Worm (Caenorhabditis elegans) whole organism, L4/young adult: ENCODE data around the gene pfd-2.

Source experiments
- W03F9.2 ChIP-seq: fragments of 150-350 bp; optimal IDR thresholded peaks from 2 replicates; lab custom pipeline; 2014; ENCODE audit warnings: missing biosample characterization, missing genetic modification characterization
- dao-5 ChIP-seq: sonication (generic microtip); optimal IDR thresholded peaks from 2 replicates; lab custom pipeline; 2016; ENCODE audit warnings: missing genotype, missing genetic modification characterization, moderate library complexity, missing compliant biosample characterization
- him-1 ChIP-seq: sonication (generic microtip); optimal IDR thresholded peaks from 2 replicates; lab custom pipeline; 2016; ENCODE audit warnings: missing genotype, missing genetic modification reagents, missing genetic modification characterization, missing compliant biosample characterization

The pfd-2 gene

ce11 chrII:4299227-4299703 is 27.3 kb upstream of the pfd-2 start, which contains the start of gene sco-1:
Gene sco-1 (plus strand): TSS chrII:4299653.
- peak; percentile 95 for TF ChIP-seq W03F9.2 (tag; lab: Kevin White, UChicago)
- no peak for TF ChIP-seq dao-5 (tag; lab: Kevin White, UChicago)
- peak; percentile 92 for TF ChIP-seq him-1 (tag; lab: Kevin White, UChicago)

- TF ChIP-seq him-1 (tag; lab: Kevin White, UChicago): no peak
- no peak for TF ChIP-seq dao-5 (tag; lab: Kevin White, UChicago)
- no peak for TF ChIP-seq W03F9.2 (tag; lab: Kevin White, UChicago)
Observed at ce11 chrII:4301307-4301706, 25.2 kb upstream of the pfd-2 start, which contains the start of gene gtf-2F1. Gene gtf-2F1 (plus strand): TSS chrII:4301607.

- no peak for TF ChIP-seq dao-5 (tag; lab: Kevin White, UChicago)
- TF ChIP-seq W03F9.2 (tag; lab: Kevin White, UChicago): no peak
- TF ChIP-seq him-1 (tag; lab: Kevin White, UChicago): no peak
Observed at ce11 chrII:4306921-4307630, 19.4 kb upstream of the pfd-2 start, which contains the start of gene Y52E8A.3. Gene Y52E8A.3 (minus strand): TSS chrII:4306971.

- TF ChIP-seq dao-5 (tag; lab: Kevin White, UChicago): no peak
- no peak for TF ChIP-seq W03F9.2 (tag; lab: Kevin White, UChicago)
- TF ChIP-seq him-1 (tag; lab: Kevin White, UChicago): no peak
Observed at ce11 chrII:4312115-4312514, 14.4 kb upstream of the pfd-2 start, which contains the start of gene plep-1. Gene plep-1 (minus strand): TSS chrII:4312215.

- TF ChIP-seq W03F9.2 (tag; lab: Kevin White, UChicago) (no peak), him-1 (tag; lab: Kevin White, UChicago) (no peak), dao-5 (tag; lab: Kevin White, UChicago) (no peak)
Observed at ce11 chrII:4316011-4316410, 10.5 kb upstream of the pfd-2 start, which contains the start of gene srw-40. Gene srw-40 (minus strand): TSS chrII:4316111.

ce11 chrII:4319537-4320019 is 6.9 kb upstream of the pfd-2 start, which contains the start of gene Y52E8A.6:
Gene Y52E8A.6 (minus strand): TSS chrII:4319969.
- TF ChIP-seq him-1 (tag; lab: Kevin White, UChicago) (no peak), dao-5 (tag; lab: Kevin White, UChicago) (no peak), W03F9.2 (tag; lab: Kevin White, UChicago) (no peak)

- TF ChIP-seq W03F9.2 (tag; lab: Kevin White, UChicago) (no peak), him-1 (tag; lab: Kevin White, UChicago) (no peak), dao-5 (tag; lab: Kevin White, UChicago) (no peak)
Observed at ce11 chrII:4320455-4320854, 6.1 kb upstream of the pfd-2 start, which contains the start of gene Y52E8A.2. Gene Y52E8A.2 (plus strand): TSS chrII:4320836.

- TF ChIP-seq dao-5 (tag; lab: Kevin White, UChicago) (no peak), W03F9.2 (tag; lab: Kevin White, UChicago) (no peak), him-1 (tag; lab: Kevin White, UChicago) (no peak)
Observed at ce11 chrII:4321766-4322165, 4.8 kb upstream of the pfd-2 start, which contains the start of gene Y52E8A.1. Gene Y52E8A.1 (plus strand): TSS chrII:4322066.

- TF ChIP-seq dao-5 (tag; lab: Kevin White, UChicago): no peak
- no peak for TF ChIP-seq W03F9.2 (tag; lab: Kevin White, UChicago)
- TF ChIP-seq him-1 (tag; lab: Kevin White, UChicago): no peak
Observed at ce11 chrII:4322871-4323270, 3.6 kb upstream of the pfd-2 start, which contains the start of gene H20J04.6. Gene H20J04.6 (plus strand): TSS chrII:4323256.

- TF ChIP-seq dao-5 (tag; lab: Kevin White, UChicago) (no peak), him-1 (tag; lab: Kevin White, UChicago) (no peak), W03F9.2 (tag; lab: Kevin White, UChicago) (no peak)
Observed at ce11 chrII:4324061-4324460, 2.5 kb upstream of the pfd-2 start, which contains the start of gene mog-2. Gene mog-2 (plus strand): TSS chrII:4324361.

ce11 chrII:4328716-4329115 is 2.2 kb downstream of the pfd-2 start, which contains the start of gene H20J04.4:
Gene H20J04.4 (plus strand): TSS chrII:4329016.
- no peak for TF ChIP-seq W03F9.2 (tag; lab: Kevin White, UChicago)

ce11 chrII:4334448-4334847 is 7.9 kb downstream of the pfd-2 start, which contains the start of gene madf-3:
Gene madf-3 (plus strand): TSS chrII:4334748.
- TF ChIP-seq him-1 (tag; lab: Kevin White, UChicago): no peak
- TF ChIP-seq W03F9.2 (tag; lab: Kevin White, UChicago): no peak
- TF ChIP-seq dao-5 (tag; lab: Kevin White, UChicago): no peak

- no peak for TF ChIP-seq dao-5 (tag; lab: Kevin White, UChicago)
- TF ChIP-seq him-1 (tag; lab: Kevin White, UChicago): no peak
- no peak for TF ChIP-seq W03F9.2 (tag; lab: Kevin White, UChicago)
Observed at ce11 chrII:4337731-4338130, 11.2 kb downstream of the pfd-2 start.
